Fruit fly (Drosophila melanogaster): ENCODE results near the gene CG42594.

The CG42594 gene

dm6 chrX:4918228-4919022, 77.8 kb downstream of the CG42594 start, which contains the start of the genes CG4041 and Hgsnat (continued):
- TF ChIP-seq net (GFP tag; optimal IDR thresholded peaks at IDR 0.05), result no peak
- TF ChIP-seq Eip93F (GFP tag; optimal IDR thresholded peaks at IDR 0.05), result no peak
- TF ChIP-seq Ets96B (tag; optimal IDR thresholded peaks at IDR 0.05), result no peak
- peak; percentile 48 for TF ChIP-seq pdm3 (GFP tag; optimal IDR thresholded peaks at IDR 0.05)
- TF ChIP-seq svp (GFP tag), result peak; percentile 77
- TF ChIP-seq Hr4 (GFP tag; optimal IDR thresholded peaks at IDR 0.05), result peak; percentile 15
- TF ChIP-seq fd59A (GFP tag; optimal IDR thresholded peaks at IDR 0.05), result no peak
- TF ChIP-seq Hr39 (GFP tag; optimal IDR thresholded peaks at IDR 0.05), result peak; percentile 35
- peak; percentile 34 for TF ChIP-seq CG31627 (GFP tag; optimal IDR thresholded peaks at IDR 0.05)
- peak; percentile 37 for TF ChIP-seq topi (GFP tag; optimal IDR thresholded peaks at IDR 0.05)
- TF ChIP-seq dsx (GFP tag; optimal IDR thresholded peaks at IDR 0.05; ENCODE audit: poor library complexity, severe bottlenecking), result peak; percentile 58

dm6 chrX:4919040-4919881, 78.6 kb downstream of the CG42594 start:
- TF ChIP-seq Sox15 (GFP tag; optimal IDR thresholded peaks at IDR 0.05), result peak; percentile 87
- TF ChIP-seq CG7368 (GFP tag; optimal IDR thresholded peaks at IDR 0.05), result peak; percentile 90
- TF ChIP-seq Ets21C (GFP tag; optimal IDR thresholded peaks at IDR 0.05), result peak; percentile 32
- peak; percentile 72 for TF ChIP-seq fd59A (GFP tag; optimal IDR thresholded peaks at IDR 0.05)
- TF ChIP-seq Smox (GFP tag; optimal IDR thresholded peaks at IDR 0.05), result peak; percentile 48
- peak; percentile 44 for TF ChIP-seq fd85E (GFP tag; optimal IDR thresholded peaks at IDR 0.05)
- peak; percentile 59 to 81 for TF ChIP-seq ss (GFP tag; optimal IDR thresholded peaks at IDR 0.05)
- peak; percentile 45 for TF ChIP-seq lz (GFP tag; optimal IDR thresholded peaks at IDR 0.05)
- TF ChIP-seq CG8319 (GFP tag; optimal IDR thresholded peaks at IDR 0.05), result peak; percentile 84
- TF ChIP-seq CG15336 (GFP tag; IDR thresholded peaks at IDR 0.05), result peak; percentile 91
- peak; percentile 81 for TF ChIP-seq CG8632 (GFP tag; optimal IDR thresholded peaks at IDR 0.05)
- peak; percentile 79 for TF ChIP-seq CG11762 (GFP tag; optimal IDR thresholded peaks at IDR 0.05; ENCODE audit: insufficient read depth)
- peak; percentile 88 for TF ChIP-seq net (GFP tag; optimal IDR thresholded peaks at IDR 0.05)
- no peak for TF ChIP-seq vri (GFP tag; optimal IDR thresholded peaks at IDR 0.05)
- peak; percentile 89 for TF ChIP-seq Gug (GFP tag; IDR thresholded peaks at IDR 0.05)
- peak; percentile 95 for TF ChIP-seq CG6163 (GFP tag; IDR thresholded peaks at IDR 0.05)
- peak; percentile 81 for TF ChIP-seq dac (GFP tag; optimal IDR thresholded peaks at IDR 0.05)
- peak; percentile 81 for TF ChIP-seq CG6276 (GFP tag; optimal IDR thresholded peaks at IDR 0.05)
- TF ChIP-seq Blimp-1 (GFP tag; optimal IDR thresholded peaks at IDR 0.05), result peak; percentile 77
- peak; percentile 91 for TF ChIP-seq pdm3 (GFP tag; optimal IDR thresholded peaks at IDR 0.05)
- peak; percentile 80 for TF ChIP-seq CG10669 (GFP tag; optimal IDR thresholded peaks at IDR 0.05)
- peak; percentile 79 for TF ChIP-seq dsx (GFP tag; optimal IDR thresholded peaks at IDR 0.05; ENCODE audit: poor library complexity, severe bottlenecking)
- TF ChIP-seq CG3032 (tag; optimal IDR thresholded peaks at IDR 0.05), result peak; percentile 67
- TF ChIP-seq CG8119 (GFP tag; IDR thresholded peaks at IDR 0.05), result peak; percentile 85
- TF ChIP-seq Sox14 (GFP tag; optimal IDR thresholded peaks at IDR 0.05), result peak; percentile 75
- TF ChIP-seq Eip93F (GFP tag; optimal IDR thresholded peaks at IDR 0.05), result no peak
- peak; percentile 82 for TF ChIP-seq CG6792 (GFP tag; optimal IDR thresholded peaks at IDR 0.05)
- peak; percentile 62 for TF ChIP-seq spab (GFP tag; optimal IDR thresholded peaks at IDR 0.05)
- peak; percentile 60 for TF ChIP-seq Met (GFP tag; optimal IDR thresholded peaks at IDR 0.05)
- TF ChIP-seq CG32006 (GFP tag; optimal IDR thresholded peaks at IDR 0.05), result peak; percentile 90
- peak; percentile 86 for TF ChIP-seq Eip75B (GFP tag; optimal IDR thresholded peaks at IDR 0.05)
- peak; percentile 58 for TF ChIP-seq topi (GFP tag; optimal IDR thresholded peaks at IDR 0.05)
- TF ChIP-seq acj6 (GFP tag; optimal IDR thresholded peaks at IDR 0.05), result peak; percentile 86
- TF ChIP-seq CG6808 (GFP tag; optimal IDR thresholded peaks at IDR 0.05), result peak; percentile 73
- TF ChIP-seq Lpt (GFP tag; optimal IDR thresholded peaks at IDR 0.05), result peak; percentile 78
- TF ChIP-seq Hr4 (GFP tag; optimal IDR thresholded peaks at IDR 0.05), result peak; percentile 89
- peak; percentile 78 for TF ChIP-seq CG10631 (GFP tag; optimal IDR thresholded peaks at IDR 0.05)
- peak; percentile 92 for TF ChIP-seq Eip78C (GFP tag)
- peak; percentile 82 for TF ChIP-seq achi (GFP tag; optimal IDR thresholded peaks at IDR 0.05)
- TF ChIP-seq CG11902 (GFP tag; optimal IDR thresholded peaks at IDR 0.05), result peak; percentile 85
- TF ChIP-seq eg (GFP tag; IDR thresholded peaks at IDR 0.05), result peak; percentile 95
- peak; percentile 91 for TF ChIP-seq svp (GFP tag)

Measured in whole organism, prepupa.